Fruit fly (Drosophila melanogaster): ENCODE measurements around the gene Ir7f.

Gene Ir7f

DNA sequence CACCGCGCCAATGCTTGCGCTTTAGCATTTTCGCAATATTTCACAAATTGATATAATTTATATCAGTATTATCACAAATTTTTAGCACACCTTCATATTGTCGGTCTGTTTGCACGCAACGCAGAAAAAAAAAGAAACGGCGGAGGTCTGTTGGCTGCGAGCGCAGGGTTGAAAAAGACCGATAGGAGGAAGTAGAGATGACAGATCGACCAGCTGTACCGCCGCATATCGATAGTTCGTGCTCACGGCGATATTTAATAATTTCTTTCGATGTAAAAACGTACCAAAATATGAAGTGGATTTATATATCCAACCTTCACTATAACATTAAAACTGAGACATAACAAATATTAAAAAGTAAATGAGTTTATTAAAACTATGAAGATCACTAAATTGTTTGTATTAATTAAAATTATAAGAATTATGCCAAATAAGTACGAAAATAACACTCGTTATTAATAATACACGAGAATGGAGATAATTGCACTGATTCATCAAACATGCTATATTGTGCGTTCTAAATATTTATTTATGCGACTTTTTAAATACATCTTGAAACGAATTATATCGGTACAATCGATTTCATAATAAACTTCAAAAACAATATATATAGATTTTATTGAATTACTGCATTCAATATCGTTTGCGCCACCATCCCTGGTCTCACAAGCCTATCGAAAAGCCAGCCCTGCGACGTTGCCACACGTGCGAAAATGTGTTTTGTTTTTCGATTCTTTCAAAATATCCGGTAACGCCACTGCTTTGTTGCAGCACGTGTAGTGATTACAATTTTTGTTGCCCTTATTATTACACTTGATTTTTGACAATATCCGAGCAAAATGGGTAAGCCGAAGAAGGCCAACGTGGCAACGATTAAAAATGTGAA is 17.6 kb upstream of the Ir7f start, which contains the start of the genes RpS6 and bys (continued):
- TF ChIP-seq CG16815 (GFP tag; optimal IDR thresholded peaks at IDR 0.05) (peak; percentile 45), unc-4 (GFP tag; IDR thresholded peaks at IDR 0.05; ENCODE audit: partially characterized antibody) (peak; percentile 73), sob (GFP tag; IDR thresholded peaks at IDR 0.05) (peak; percentile 73), Hsf (GFP tag; optimal IDR thresholded peaks at IDR 0.05) (peak; percentile 33), CG7271 (tag; optimal IDR thresholded peaks at IDR 0.05) (peak; percentile 34), CG11247 (GFP tag; IDR thresholded peaks at IDR 0.05) (peak; percentile 70), CG31365 (tag; optimal IDR thresholded peaks at IDR 0.05) (peak; percentile 6), sug (tag; optimal IDR thresholded peaks at IDR 0.05) (no peak), Mad (GFP tag; optimal IDR thresholded peaks at IDR 0.05) (peak; percentile 10), ash1 (GFP tag; optimal IDR thresholded peaks at IDR 0.05) (no peak), Ada2b (GFP tag; IDR thresholded peaks at IDR 0.05) (peak; percentile 40; the same call in 1 of the 2 replicates), Hr3 (GFP tag; optimal IDR thresholded peaks at IDR 0.05) (peak; percentile 36), CG18764 (GFP tag; optimal IDR thresholded peaks at IDR 0.05) (no peak), CG2129 (GFP tag; IDR thresholded peaks at IDR 0.05; ENCODE audit: partially characterized antibody) (peak; percentile 74), CG8281 (tag; optimal IDR thresholded peaks at IDR 0.05) (peak; percentile 6), CG17568 (GFP tag; optimal IDR thresholded peaks at IDR 0.05) (no peak), gt (GFP tag; IDR thresholded peaks at IDR 0.05) (no peak), sd (tag; optimal IDR thresholded peaks at IDR 0.05) (no peak), ftz-f1 (GFP tag; optimal IDR thresholded peaks at IDR 0.05) (no peak), CG11504 (tag; optimal IDR thresholded peaks at IDR 0.05) (peak; percentile 46), NK7.1 (GFP tag; optimal IDR thresholded peaks at IDR 0.05) (no peak), ewg (GFP tag; optimal IDR thresholded peaks at IDR 0.05) (no peak), peb (GFP tag; IDR thresholded peaks at IDR 0.05) (no peak), CG2712 (tag; optimal IDR thresholded peaks at IDR 0.05) (peak; percentile 39), Nf-YA (GFP tag; IDR thresholded peaks at IDR 0.05) (no peak), CG7357 (GFP tag; IDR thresholded peaks at IDR 0.05) (no peak), HLH54F (GFP tag; optimal IDR thresholded peaks at IDR 0.05) (peak; percentile 22), ranshi (GFP tag; IDR thresholded peaks at IDR 0.05) (peak; percentile 39), Eip74EF (GFP tag; optimal IDR thresholded peaks at IDR 0.05) (peak in 1 of 2 experiments; percentile 34), bigmax (GFP tag; optimal IDR thresholded peaks at IDR 0.05) (peak; percentile 7), CG2120 (GFP tag; optimal IDR thresholded peaks at IDR 0.05) (peak; percentile 62), p53 (GFP tag; optimal IDR thresholded peaks at IDR 0.05) (peak; percentile 21), luna (GFP tag; optimal IDR thresholded peaks at IDR 0.05) (no peak), yki (optimal IDR thresholded peaks at IDR 0.05) (no peak), CG12219 (GFP tag; optimal IDR thresholded peaks at IDR 0.05) (peak; percentile 20), CG2202 (tag; optimal IDR thresholded peaks at IDR 0.05) (peak; percentile 14), CG32772 (GFP tag; IDR thresholded peaks at IDR 0.05) (peak; percentile 58), Side (GFP tag; optimal IDR thresholded peaks at IDR 0.05) (peak; percentile 23), kay (GFP tag; optimal IDR thresholded peaks at IDR 0.05) (no peak), CG4282 (GFP tag; optimal IDR thresholded peaks at IDR 0.05) (no peak), dmrt11E (tag; optimal IDR thresholded peaks at IDR 0.05) (no peak), ac (GFP tag; optimal IDR thresholded peaks at IDR 0.05) (peak; percentile 46), Sry-β (GFP tag; optimal IDR thresholded peaks at IDR 0.05) (peak; percentile 16), CG18476 (GFP tag; optimal IDR thresholded peaks at IDR 0.05) (peak; percentile 21), CG5180 (GFP tag; optimal IDR thresholded peaks at IDR 0.05) (peak; percentile 24), fd64A (GFP tag; optimal IDR thresholded peaks at IDR 0.05) (peak; percentile 19), dysf (GFP tag; IDR thresholded peaks at IDR 0.05) (peak; percentile 42; the same call in 2 of the 3 replicates), Vsx1 (GFP tag; optimal IDR thresholded peaks at IDR 0.05) (no peak), fd96Cb (tag; optimal IDR thresholded peaks at IDR 0.05) (no peak)
